ENCODE assay signal across 2 fruit fly cellular contexts in the genomic region with DNA sequence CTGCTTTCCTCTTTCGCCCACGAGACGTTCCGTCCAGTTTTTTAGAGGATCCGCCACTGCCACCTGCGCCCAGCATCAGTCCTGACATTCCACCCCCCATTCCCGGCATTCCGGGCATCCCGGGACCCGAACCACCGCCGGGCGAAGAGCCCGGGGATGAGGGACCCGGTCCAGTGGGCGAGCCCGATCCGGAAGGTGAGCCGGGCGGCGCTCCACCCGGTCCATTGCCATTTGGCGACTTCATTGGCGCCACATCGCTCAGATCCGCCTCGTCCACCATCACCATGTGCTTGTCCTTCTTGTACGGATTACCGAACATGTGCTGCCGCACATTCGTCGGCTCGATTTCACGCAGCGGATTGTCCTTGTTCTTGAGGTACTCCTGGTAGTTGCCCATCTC.
TF ChIP-seq lines count a peak whose summit lies in the region.

No protein-coding gene starts in this region.

- TF ChIP-seq CTCF in whole organism, embryonic (GFP tag; optimal IDR thresholded peaks at IDR 0.05; lab: Kevin White, UChicago): no peak

TF ChIP-seq in whole organism, embryonic, 481 proteins besides CTCF, POLR2A, EP300 and RAD21:
- TF ChIP-seq CG9797 (GFP tag; optimal IDR thresholded peaks at IDR 0.05; lab: Kevin White, UChicago) (no peak), Med (GFP tag; lab: Kevin White, UChicago) (peak; percentile 54)

TF ChIP-seq in whole organism, wandering third instar larva, 38 proteins besides CTCF, POLR2A, EP300 and RAD21:
- TF ChIP-seq foxo (GFP tag; optimal IDR thresholded peaks at IDR 0.05; lab: Kevin White, UChicago) (no peak), CrebA (GFP tag; optimal IDR thresholded peaks at IDR 0.05; lab: Kevin White, UChicago; ENCODE audit: borderline replicate concordance) (no peak), Dfd (GFP tag; optimal IDR thresholded peaks at IDR 0.05; lab: Kevin White, UChicago) (peak; percentile 88)

Comparison
In these comparisons a context has a peak if more than half of its experiments do, and no peak if none do; other contexts are left out.
1. Of the 10 proteins assayed by ChIP-seq in both whole organism, embryonic and whole organism, wandering third instar larva: peak only in whole organism, embryonic: none; only in whole organism, wandering third instar larva: Dfd; in both: none; in neither: 9.